Worm (Caenorhabditis elegans): Measurements from ENCODE around the gene F36D3.5.

F36D3.5 gene

ce11 chrV:16488172-16488571 is 26.9 kb downstream of the F36D3.5 start, which contains the start of gene sqst-4 (continued):
- no peak for TF ChIP-seq skn-1 (tag; optimal IDR thresholded peaks at IDR 0.05)
- no peak for TF ChIP-seq ztf-7 (tag; optimal IDR thresholded peaks at IDR 0.05)
- TF ChIP-seq ceh-32 (tag; optimal IDR thresholded peaks at IDR 0.05; ENCODE audit: poor library complexity): no peak

ce11 chrV:16487474-16487873 is 27.6 kb downstream of the F36D3.5 start, which contains the start of gene Y32B12A.5:
TSS of gene Y32B12A.5 (minus strand) at chrV:16487574.
- TF ChIP-seq dmd-6 (GFP tag; IDR thresholded peaks at IDR 0.05) (peak; percentile 18; the same call in 1 of the 2 replicates), unc-62 (GFP tag; optimal IDR thresholded peaks at IDR 0.05 in 1 of 2) (no peak), unc-62 (tag; optimal IDR thresholded peaks at IDR 0.05) (no peak)

ce11 chrV:16483681-16484080 is 31.4 kb downstream of the F36D3.5 start, which contains the start of gene srh-139:
TSS of gene srh-139 (plus strand) at chrV:16483981.
- TF ChIP-seq unc-62 (GFP tag; optimal IDR thresholded peaks at IDR 0.05 in 1 of 2): peak in 1 of 2 experiments; percentile 11
- TF ChIP-seq unc-62 (tag; optimal IDR thresholded peaks at IDR 0.05): no peak
- TF ChIP-seq cey-2 (tag; optimal IDR thresholded peaks at IDR 0.05; ENCODE audit: borderline replicate concordance, insufficient read depth): no peak
- TF ChIP-seq pqm-1 (tag; optimal IDR thresholded peaks at IDR 0.05): no peak
- no peak for TF ChIP-seq ZK337.2 (GFP tag; IDR thresholded peaks at IDR 0.05)

ce11 chrV:16483044-16483443 is 32.0 kb downstream of the F36D3.5 start, which contains the start of gene F57E7.2:
TSS of gene F57E7.2 (minus strand) at chrV:16483144.
- TF ChIP-seq snpc-4 (tag; optimal IDR thresholded peaks at IDR 0.05): no peak
- no peak for TF ChIP-seq F49E8.2 (tag; optimal IDR thresholded peaks at IDR 0.05; ENCODE audit: borderline replicate concordance)
- no peak for TF ChIP-seq arid-1 (GFP tag; conservative IDR thresholded peaks at IDR 0.05)
- TF ChIP-seq lin-38 (GFP tag; IDR thresholded peaks at IDR 0.05): no peak
- TF ChIP-seq skn-1 (tag; optimal IDR thresholded peaks at IDR 0.05): no peak
- TF ChIP-seq F10B5.3 (tag; optimal IDR thresholded peaks at IDR 0.05): no peak
- no peak for TF ChIP-seq aha-1 (tag)
- TF ChIP-seq tag-97 (GFP tag; IDR thresholded peaks at IDR 0.05): no peak
- TF ChIP-seq unc-39 (tag; optimal IDR thresholded peaks at IDR 0.05): no peak
- TF ChIP-seq ceh-32 (tag; optimal IDR thresholded peaks at IDR 0.05; ENCODE audit: poor library complexity): no peak
- no peak for TF ChIP-seq dmd-8 (GFP tag; IDR thresholded peaks at IDR 0.05)
- no peak for TF ChIP-seq mep-1 (tag; optimal IDR thresholded peaks at IDR 0.05)
- no peak for TF ChIP-seq dve-1 (tag; optimal IDR thresholded peaks at IDR 0.05; ENCODE audit: insufficient read depth)
- TF ChIP-seq T26A8.4 (GFP tag; IDR thresholded peaks at IDR 0.05): no peak
- no peak for TF ChIP-seq ZK337.2 (GFP tag; IDR thresholded peaks at IDR 0.05)

ce11 chrV:16480919-16481630 is 34.0 kb downstream of the F36D3.5 start, which contains the start of the genes F57E7.4 and spig-6:
TSS of gene F57E7.4 (minus strand) at chrV:16481019.
TSS of gene spig-6 (plus strand) at chrV:16481580.
- TF ChIP-seq T20F7.1 (GFP tag; optimal IDR thresholded peaks at IDR 0.05) (no peak), unc-62 (GFP tag; optimal IDR thresholded peaks at IDR 0.05 in 1 of 2) (peak in 1 of 2 experiments; percentile 68), unc-62 (tag; optimal IDR thresholded peaks at IDR 0.05) (no peak)

- TF ChIP-seq unc-62 (GFP tag; optimal IDR thresholded peaks at IDR 0.05 in 1 of 2) (peak in 1 of 2 experiments; percentile 67), unc-62 (tag; optimal IDR thresholded peaks at IDR 0.05) (no peak), daf-12 (tag; optimal IDR thresholded peaks at IDR 0.05) (no peak)
These were observed 35.8 kb downstream of the F36D3.5 start, which contains the start of gene T08G3.11 for ce11 chrV:16479275-16479674. TSS of gene T08G3.11 (minus strand) at chrV:16479375.

ce11 chrV:16474686-16475085 is 40.4 kb downstream of the F36D3.5 start:
- TF ChIP-seq vab-7 (GFP tag; IDR thresholded peaks at IDR 0.05): peak; percentile 41; the same call in 1 of the 2 replicates
- peak; percentile 59; the same call in 1 of the 2 replicates for TF ChIP-seq lim-7 (GFP tag; IDR thresholded peaks at IDR 0.05)
- TF ChIP-seq dmd-6 (GFP tag; IDR thresholded peaks at IDR 0.05): 0 out of 2 replicates have a peak, but pooled peaks have one; percentile 20
